Worm (Caenorhabditis elegans): ENCODE results near the gene R01E6.7.
A peak's percentile ranks its signal among the peaks of the same experiment; 100 is the strongest.

The R01E6.7 gene

ce11 chrX:13604946-13605617 lies 35.3 kb upstream of the R01E6.7 start, which contains the start of gene F54B11.9:
F54B11.9 (plus strand) TSS chrX:13605567.
- TF ChIP-seq ceh-43 (GFP tag; optimal IDR thresholded peaks at IDR 0.05) (no peak), hlh-1 (tag; optimal IDR thresholded peaks at IDR 0.05) (peak; percentile 27)

- TF ChIP-seq ceh-43 (GFP tag; optimal IDR thresholded peaks at IDR 0.05) (no peak), ces-1 (GFP tag; optimal IDR thresholded peaks at IDR 0.05) (no peak), nhr-12 (tag; optimal IDR thresholded peaks at IDR 0.05) (no peak)
Observed at ce11 chrX:13603826-13604225, 34.1 kb upstream of the R01E6.7 start, which contains the start of gene F54B11.8. F54B11.8 (minus strand) TSS chrX:13603926.

ce11 chrX:13600136-13600535 lies 30.4 kb upstream of the R01E6.7 start, which contains the start of gene F54B11.7:
F54B11.7 (plus strand) TSS chrX:13600436.
- TF ChIP-seq sptf-1 (tag; optimal IDR thresholded peaks at IDR 0.05) (no peak), M03D4.4 (tag; optimal IDR thresholded peaks at IDR 0.05) (no peak), cnd-1 (tag; optimal IDR thresholded peaks at IDR 0.05) (no peak), drap-1 (GFP tag; optimal IDR thresholded peaks at IDR 0.05) (no peak), mep-1 (tag; optimal IDR thresholded peaks at IDR 0.05) (no peak), snpc-4 (tag; optimal IDR thresholded peaks at IDR 0.05) (no peak), ceh-39 (tag; optimal IDR thresholded peaks at IDR 0.05) (no peak), flh-1 (GFP tag; optimal IDR thresholded peaks at IDR 0.05) (no peak), hlh-1 (tag; optimal IDR thresholded peaks at IDR 0.05) (no peak), pha-4 (tag; optimal IDR thresholded peaks at IDR 0.05) (no peak)

ce11 chrX:13598021-13598499 lies 28.3 kb upstream of the R01E6.7 start, which contains the start of gene bra-1:
bra-1 (plus strand) TSS chrX:13598449.
- peak; percentile 67 for TF ChIP-seq ztf-11 (tag; optimal IDR thresholded peaks at IDR 0.05)
- TF ChIP-seq zip-8 (tag; optimal IDR thresholded peaks at IDR 0.05), result no peak
- TF ChIP-seq elt-3 (tag; optimal IDR thresholded peaks at IDR 0.05), result no peak
- TF ChIP-seq drap-1 (GFP tag; optimal IDR thresholded peaks at IDR 0.05), result peak; percentile 16
- peak; percentile 11 for TF ChIP-seq M03D4.4 (tag; optimal IDR thresholded peaks at IDR 0.05)
- TF ChIP-seq snpc-4 (tag; optimal IDR thresholded peaks at IDR 0.05), result no peak
- TF ChIP-seq nhr-12 (tag; optimal IDR thresholded peaks at IDR 0.05), result no peak
- no peak for TF ChIP-seq ham-2 (GFP tag; optimal IDR thresholded peaks at IDR 0.05)
- TF ChIP-seq ces-1 (GFP tag; optimal IDR thresholded peaks at IDR 0.05), result peak; percentile 74
- TF ChIP-seq ceh-43 (GFP tag; optimal IDR thresholded peaks at IDR 0.05), result no peak
- TF ChIP-seq nhr-237 (tag; optimal IDR thresholded peaks at IDR 0.05), result no peak
- no peak for TF ChIP-seq flh-1 (GFP tag; optimal IDR thresholded peaks at IDR 0.05)
- peak; percentile 81 for TF ChIP-seq hlh-1 (tag; optimal IDR thresholded peaks at IDR 0.05)
- peak; percentile 53 for TF ChIP-seq lin-13 (tag; optimal IDR thresholded peaks at IDR 0.05)
- TF ChIP-seq mls-2 (tag; optimal IDR thresholded peaks at IDR 0.05), result peak; percentile 55
- TF ChIP-seq ceh-83 (GFP tag; optimal IDR thresholded peaks at IDR 0.05), result no peak
- TF ChIP-seq unc-39 (tag; optimal IDR thresholded peaks at IDR 0.05), result no peak
- TF ChIP-seq bed-3 (GFP tag; optimal IDR thresholded peaks at IDR 0.05), result no peak
- TF ChIP-seq mep-1 (tag; optimal IDR thresholded peaks at IDR 0.05), result peak; percentile 78
- TF ChIP-seq elt-1 (tag; optimal IDR thresholded peaks at IDR 0.05; ENCODE audit: borderline replicate concordance, insufficient read depth), result no peak
- TF ChIP-seq unc-120 (tag; optimal IDR thresholded peaks at IDR 0.05; ENCODE audit: poor library complexity, severe bottlenecking), result peak; percentile 62
- peak; percentile 32 for TF ChIP-seq nhr-2 (tag; optimal IDR thresholded peaks at IDR 0.05)
- TF ChIP-seq nhr-76 (tag; optimal IDR thresholded peaks at IDR 0.05), result no peak
- no peak for TF ChIP-seq sem-2 (GFP tag; optimal IDR thresholded peaks at IDR 0.05)
- no peak for TF ChIP-seq nhr-28 (tag; optimal IDR thresholded peaks at IDR 0.05)
- TF ChIP-seq lsy-2 (tag; optimal IDR thresholded peaks at IDR 0.05), result peak; percentile 57
- TF ChIP-seq cnd-1 (tag; optimal IDR thresholded peaks at IDR 0.05), result peak; percentile 80
- TF ChIP-seq mab-5 (tag; optimal IDR thresholded peaks at IDR 0.05), result no peak
- TF ChIP-seq pha-4 (tag; optimal IDR thresholded peaks at IDR 0.05), result peak; percentile 37
- TF ChIP-seq ceh-39 (tag; optimal IDR thresholded peaks at IDR 0.05), result peak; percentile 94
- peak; percentile 47 for TF ChIP-seq unc-62 (GFP tag; optimal IDR thresholded peaks at IDR 0.05)
- no peak for TF ChIP-seq blmp-1 (tag; optimal IDR thresholded peaks at IDR 0.05)
- no peak for TF ChIP-seq lin-32 (GFP tag; optimal IDR thresholded peaks at IDR 0.05)
- peak; percentile 66 for TF ChIP-seq sptf-1 (tag; optimal IDR thresholded peaks at IDR 0.05)
- TF ChIP-seq tbx-8 (GFP tag; optimal IDR thresholded peaks at IDR 0.05), result no peak

Measured in whole organism, mixed stage, embryonic.